Worm (Caenorhabditis elegans): ENCODE data around the gene ceh-18.

Gene ceh-18

ce11 chrX:3794161-3794560 lies 63.4 kb downstream of the ceh-18 start:
- TF ChIP-seq nhr-21 (tag; optimal IDR thresholded peaks at IDR 0.05) (no peak), ztf-4 (tag; optimal IDR thresholded peaks at IDR 0.05) (no peak), unc-39 (tag; optimal IDR thresholded peaks at IDR 0.05) (no peak), sma-9 (GFP tag; optimal IDR thresholded peaks at IDR 0.05) (no peak), sma-9 (tag; optimal IDR thresholded peaks at IDR 0.05) (no peak)

DNA sequence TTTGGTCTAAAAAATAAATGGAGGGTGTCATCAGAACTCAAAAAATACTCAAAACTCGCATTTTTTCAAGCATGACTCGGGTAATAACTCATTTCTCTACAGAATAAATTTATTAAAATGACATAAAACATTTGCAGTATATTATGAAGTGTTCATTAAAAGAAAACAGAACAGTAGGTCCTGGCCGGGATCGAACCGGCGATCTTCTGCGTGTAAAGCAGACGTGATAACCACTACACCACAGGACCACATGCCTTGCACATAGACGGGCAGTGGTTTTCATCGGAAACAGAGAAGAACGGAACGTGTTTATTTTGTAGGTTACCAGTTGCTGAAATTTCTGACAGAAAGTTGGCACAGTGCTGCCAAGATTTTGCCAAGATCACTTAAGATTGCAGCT lies 64.2 kb downstream of the ceh-18 start:
- TF ChIP-seq fos-1 (tag; optimal IDR thresholded peaks at IDR 0.05) (peak; percentile 14), Y55F3AM.14 (GFP tag; optimal IDR thresholded peaks at IDR 0.05) (no peak), skn-1 (tag; optimal IDR thresholded peaks at IDR 0.05) (no peak), ztf-4 (tag; optimal IDR thresholded peaks at IDR 0.05) (no peak), sma-3 (GFP tag; optimal IDR thresholded peaks at IDR 0.05) (peak; percentile 37), ceh-82 (tag; optimal IDR thresholded peaks at IDR 0.05) (no peak), ztf-11 (tag; optimal IDR thresholded peaks at IDR 0.05) (no peak), ztf-1 (GFP tag; conservative IDR thresholded peaks at IDR 0.05) (no peak), nhr-77 (tag; optimal IDR thresholded peaks at IDR 0.05) (no peak)
